Worm (Caenorhabditis elegans) whole organism, L4 larva: ENCODE results near the gene srbc-8.

Experiments used
- D1046.2 ChIP-seq: fragments of 200-800 bp; sonication (Bioruptor generic); IDR thresholded peaks from 2 replicates; pipeline ENCODE4 v1.3.6; 2022; ENCODE audit warnings: missing genetic modification characterization, missing compliant biosample characterization
- F44E2.7 ChIP-seq: fragments of 200-800 bp; sonication (Bioruptor generic); IDR thresholded peaks from 2 replicates; pipeline ENCODE4 v2.1.2; 2022; ENCODE audit warnings: missing genetic modification characterization, missing compliant biosample characterization
- T26A8.4 ChIP-seq: fragments of 200-800 bp; sonication (Bioruptor generic); IDR thresholded peaks from 2 replicates; pipeline ENCODE4 v1.3.6; 2022; ENCODE audit warnings: missing genetic modification characterization, missing compliant biosample characterization
- Y105C5A.15 ChIP-seq: fragments of 200-800 bp; sonication (Bioruptor generic); IDR thresholded peaks from 2 replicates; pipeline ENCODE4 v1.3.6; 2022; ENCODE audit warnings: missing genetic modification characterization, missing compliant biosample characterization
- Y48G9A.11 ChIP-seq: fragments of 200-800 bp; sonication (Bioruptor generic); IDR thresholded peaks from 2 replicates; pipeline ENCODE4 v1.3.6; 2022; ENCODE audit warnings: missing genetic modification reagents, missing genetic modification characterization, missing compliant biosample characterization
- Y75B8A.6 ChIP-seq: fragments of 200-800 bp; sonication (Bioruptor generic); IDR thresholded peaks from 2 replicates; pipeline ENCODE4 v1.3.6; 2022; ENCODE audit warnings: missing genetic modification reagents, missing genetic modification characterization, missing compliant biosample characterization
- ZK337.2 ChIP-seq: fragments of 200-800 bp; sonication (Bioruptor generic); IDR thresholded peaks from 2 replicates; pipeline ENCODE4 v1.3.6; 2022; ENCODE audit warnings: missing genetic modification reagents, missing genetic modification characterization, missing compliant biosample characterization
- ZK546.5 ChIP-seq, 2 experiments: sonication (generic microtip); optimal IDR thresholded peaks; 2 replicates each; lab custom pipeline; 2017; ENCODE audit warnings: missing biosample characterization in 2 of 2, missing genetic modification characterization in 2 of 2
- aha-1 ChIP-seq: fragments of 150-350 bp; peaks from one replicate; lab custom pipeline; 2014; ENCODE audit warnings: missing biosample characterization, missing genetic modification characterization
- aly-2 ChIP-seq: sonication (generic microtip); optimal IDR thresholded peaks from 2 replicates; lab custom pipeline; 2018; ENCODE audit warnings: missing biosample characterization, missing genetic modification characterization
- ceh-20 ChIP-seq: fragments of 200-800 bp; sonication (Bioruptor generic); IDR thresholded peaks from 2 replicates; pipeline ENCODE4 v1.3.6; 2022; ENCODE audit warnings: missing genetic modification reagents, missing genetic modification characterization, missing compliant biosample characterization
- ceh-28 ChIP-seq: fragments of 150-350 bp; optimal IDR thresholded peaks from 2 replicates; lab custom pipeline; 2014; ENCODE audit warnings: missing biosample characterization, missing genetic modification reagents, missing genetic modification characterization
- ceh-32 ChIP-seq: sonication (generic microtip); optimal IDR thresholded peaks from 2 replicates; lab custom pipeline; 2016; ENCODE audit warnings: mild to moderate bottlenecking, missing genetic modification characterization, missing compliant biosample characterization; ENCODE audit not compliant: poor library complexity
- ceh-82 ChIP-seq: sonication (generic microtip); optimal IDR thresholded peaks from 2 replicates; lab custom pipeline; 2017; ENCODE audit warnings: missing biosample characterization, missing genetic modification characterization
- ces-1 ChIP-seq: fragments of 150-350 bp; sonication (generic microtip); optimal IDR thresholded peaks from 4 replicates; lab custom pipeline; 2014; ENCODE audit warnings: missing biosample characterization, missing genetic modification reagents, missing genetic modification characterization
- ctbp-1 ChIP-seq: fragments of 200-800 bp; sonication (Bioruptor generic); IDR thresholded peaks from 2 replicates; pipeline ENCODE4 v1.3.6; 2022; ENCODE audit warnings: missing genetic modification reagents, missing genetic modification characterization, missing compliant biosample characterization
- daf-16 ChIP-seq, 3 experiments: sonication (generic microtip); optimal IDR thresholded peaks; 2 replicates each; lab custom pipeline; 2016 to 2017; ENCODE audit warnings: missing genetic modification characterization in 3 of 3, missing genetic modification reagents in 3 of 3, mild to moderate bottlenecking in 2 of 3, missing compliant biosample characterization in 2 of 3, missing biosample characterization in 1 of 3, moderate library complexity in 1 of 3
- daf-19 ChIP-seq: fragments of 200-800 bp; sonication (Bioruptor generic); conservative IDR thresholded peaks from 2 replicates; pipeline ENCODE4 v1.3.6; 2022; ENCODE audit warnings: missing genetic modification characterization, missing compliant biosample characterization
- daf-8 ChIP-seq: fragments of 200-800 bp; sonication (Bioruptor generic); IDR thresholded peaks from 2 replicates; pipeline ENCODE4 v1.3.6; 2022; ENCODE audit warnings: missing genetic modification characterization, missing compliant biosample characterization
- dmd-6 ChIP-seq: fragments of 200-800 bp; sonication (Bioruptor generic); IDR thresholded peaks from 2 replicates; pipeline ENCODE4 v1.3.6; 2022; ENCODE audit warnings: missing genetic modification reagents, missing genetic modification characterization, missing compliant biosample characterization
- dmd-9 ChIP-seq: fragments of 200-800 bp; sonication (Bioruptor generic); IDR thresholded peaks from 2 replicates; pipeline ENCODE4 v1.3.6; 2022; ENCODE audit warnings: missing genetic modification reagents, missing genetic modification characterization, missing compliant biosample characterization
- fos-1 ChIP-seq: fragments of 150-350 bp; optimal IDR thresholded peaks from 2 replicates; lab custom pipeline; 2014; ENCODE audit warnings: missing biosample characterization, missing genetic modification characterization
- hlh-11 ChIP-seq: fragments of 200-800 bp; sonication (Bioruptor generic); optimal IDR thresholded peaks from 2 replicates; lab custom pipeline; 2018; ENCODE audit warnings: mild to moderate bottlenecking, missing genetic modification characterization, missing compliant biosample characterization
- hlh-30 ChIP-seq: sonication (generic microtip); optimal IDR thresholded peaks from 2 replicates; lab custom pipeline; 2017; ENCODE audit warnings: antibody characterized with exemption, mild to moderate bottlenecking, missing genetic modification characterization, missing compliant biosample characterization; ENCODE audit not compliant: insufficient read depth
- jun-1 ChIP-seq: fragments of 150-350 bp; optimal IDR thresholded peaks from 2 replicates; lab custom pipeline; 2014; ENCODE audit warnings: missing biosample characterization, missing genetic modification reagents, missing genetic modification characterization
- lim-7 ChIP-seq: fragments of 200-800 bp; sonication (Bioruptor generic); IDR thresholded peaks from 2 replicates; pipeline ENCODE4 v1.3.6; 2022; ENCODE audit warnings: missing genetic modification characterization, missing compliant biosample characterization
- lin-13 ChIP-seq: fragments of 150-350 bp; optimal IDR thresholded peaks from 2 replicates; lab custom pipeline; 2014; ENCODE audit warnings: missing biosample characterization, missing genetic modification reagents, missing genetic modification characterization
- lin-15B ChIP-seq: fragments of 150-350 bp; sonication (generic microtip); optimal IDR thresholded peaks from 3 replicates; lab custom pipeline; 2014; ENCODE audit warnings: missing biosample characterization, missing genetic modification characterization
- lin-38 ChIP-seq: fragments of 200-800 bp; sonication (Bioruptor generic); IDR thresholded peaks from 2 replicates; pipeline ENCODE4 v1.3.6; 2022; ENCODE audit warnings: missing genetic modification reagents, missing genetic modification characterization, missing compliant biosample characterization
- lin-39 ChIP-seq: fragments of 150-350 bp; optimal IDR thresholded peaks from 2 replicates; lab custom pipeline; 2014; ENCODE audit warnings: missing biosample characterization, missing genetic modification reagents, missing genetic modification characterization
- lsy-2 ChIP-seq, 2 experiments: fragments of 150-350 bp in 1 of 2; sonication (generic microtip) in 1 of 2; optimal IDR thresholded peaks; 2 replicates each; lab custom pipeline; 2014 to 2017; ENCODE audit warnings: missing biosample characterization in 2 of 2, missing genetic modification characterization in 2 of 2
- madf-5 ChIP-seq, 2 experiments: fragments of 200-800 bp; sonication (Bioruptor generic); IDR thresholded peaks; 2 replicates each; pipeline ENCODE4 v1.3.6; 2022; ENCODE audit warnings: missing compliant biosample characterization in 2 of 2, missing genetic modification characterization in 2 of 2
- mdt-29 ChIP-seq: fragments of 200-800 bp; sonication (Bioruptor generic); IDR thresholded peaks from 2 replicates; pipeline ENCODE4 v1.3.6; 2022; ENCODE audit warnings: missing genetic modification reagents, missing genetic modification characterization, missing compliant biosample characterization
- mep-1 ChIP-seq: fragments of 150-350 bp; sonication (generic microtip); optimal IDR thresholded peaks from 3 replicates; lab custom pipeline; 2014; ENCODE audit warnings: missing biosample characterization, missing genetic modification characterization
- mxl-2 ChIP-seq: fragments of 200-800 bp; sonication (Bioruptor generic); conservative IDR thresholded peaks from 2 replicates; pipeline ENCODE4 v1.3.6; 2022; ENCODE audit warnings: missing genetic modification reagents, missing genetic modification characterization, missing compliant biosample characterization
- mxl-3 ChIP-seq: fragments of 200-800 bp; sonication (Bioruptor generic); optimal IDR thresholded peaks from 2 replicates; lab custom pipeline; 2018; ENCODE audit warnings: mild to moderate bottlenecking, missing genetic modification characterization, missing compliant biosample characterization
- nhr-237 ChIP-seq: sonication (generic microtip); optimal IDR thresholded peaks from 2 replicates; lab custom pipeline; 2017; ENCODE audit warnings: missing biosample characterization, missing genetic modification characterization
- nhr-25 ChIP-seq: sonication (generic microtip); optimal IDR thresholded peaks from 2 replicates; lab custom pipeline; 2017; ENCODE audit warnings: missing genetic modification characterization, mild to moderate bottlenecking, missing compliant biosample characterization, antibody characterized with exemption, moderate library complexity, borderline replicate concordance; ENCODE audit not compliant: insufficient read depth
- nhr-41 ChIP-seq: fragments of 200-800 bp; sonication (Bioruptor generic); IDR thresholded peaks from 2 replicates; pipeline ENCODE4 v1.3.6; 2022; ENCODE audit warnings: missing genetic modification reagents, missing genetic modification characterization, missing compliant biosample characterization
- nhr-48 ChIP-seq: sonication (generic microtip); optimal IDR thresholded peaks from 2 replicates; lab custom pipeline; 2016; ENCODE audit warnings: mild to moderate bottlenecking, missing genetic modification characterization, missing compliant biosample characterization
- nhr-77 ChIP-seq: fragments of 150-350 bp; optimal IDR thresholded peaks from 2 replicates; lab custom pipeline; 2014; ENCODE audit warnings: missing biosample characterization, missing genetic modification characterization
- php-3 ChIP-seq: fragments of 200-800 bp; sonication (Bioruptor generic); IDR thresholded peaks from 2 replicates; pipeline ENCODE4 v1.3.6; 2022; ENCODE audit warnings: missing genetic modification reagents, missing genetic modification characterization, missing compliant biosample characterization
- pqm-1 ChIP-seq: sonication (generic microtip); optimal IDR thresholded peaks from 2 replicates; lab custom pipeline; 2017; ENCODE audit warnings: missing biosample characterization, missing genetic modification characterization
- sdz-12 ChIP-seq: fragments of 200-800 bp; sonication (Bioruptor generic); optimal IDR thresholded peaks from 2 replicates; lab custom pipeline; 2018; ENCODE audit warnings: mild to moderate bottlenecking, missing genetic modification characterization, missing compliant biosample characterization
- set-16 ChIP-seq: fragments of 200-800 bp; sonication (Bioruptor generic); IDR thresholded peaks from 2 replicates; pipeline ENCODE4 v1.3.6; 2022; ENCODE audit warnings: missing genetic modification reagents, missing genetic modification characterization, missing compliant biosample characterization
- snpc-4 ChIP-seq: fragments of 150-350 bp; optimal IDR thresholded peaks from 2 replicates; lab custom pipeline; 2014; ENCODE audit warnings: missing biosample characterization, missing genetic modification characterization
- tag-97 ChIP-seq: fragments of 200-800 bp; sonication (Bioruptor generic); IDR thresholded peaks from 2 replicates; pipeline ENCODE4 v1.3.6; 2022; ENCODE audit warnings: missing genetic modification characterization, missing compliant biosample characterization
- tra-1 ChIP-seq: fragments of 200-800 bp; sonication (Bioruptor generic); IDR thresholded peaks from 2 replicates; pipeline ENCODE4 v1.3.6; 2022; ENCODE audit warnings: missing genetic modification reagents, missing genetic modification characterization, missing compliant biosample characterization
- unc-130 ChIP-seq: sonication (generic microtip); optimal IDR thresholded peaks from 2 replicates; lab custom pipeline; 2016; ENCODE audit warnings: missing genetic modification reagents, missing genetic modification characterization, missing compliant biosample characterization
- zag-1 ChIP-seq: fragments of 150-350 bp; optimal IDR thresholded peaks from 2 replicates; lab custom pipeline; 2014; ENCODE audit warnings: missing biosample characterization, missing genetic modification characterization
- zfp-2 ChIP-seq: sonication (generic microtip); optimal IDR thresholded peaks from 2 replicates; lab custom pipeline; 2016; ENCODE audit warnings: mild to moderate bottlenecking, missing genetic modification characterization, missing compliant biosample characterization
- ztf-11 ChIP-seq: fragments of 150-350 bp; optimal IDR thresholded peaks from 2 replicates; lab custom pipeline; 2014; ENCODE audit warnings: missing biosample characterization, missing genetic modification characterization

srbc-8 gene

DNA sequence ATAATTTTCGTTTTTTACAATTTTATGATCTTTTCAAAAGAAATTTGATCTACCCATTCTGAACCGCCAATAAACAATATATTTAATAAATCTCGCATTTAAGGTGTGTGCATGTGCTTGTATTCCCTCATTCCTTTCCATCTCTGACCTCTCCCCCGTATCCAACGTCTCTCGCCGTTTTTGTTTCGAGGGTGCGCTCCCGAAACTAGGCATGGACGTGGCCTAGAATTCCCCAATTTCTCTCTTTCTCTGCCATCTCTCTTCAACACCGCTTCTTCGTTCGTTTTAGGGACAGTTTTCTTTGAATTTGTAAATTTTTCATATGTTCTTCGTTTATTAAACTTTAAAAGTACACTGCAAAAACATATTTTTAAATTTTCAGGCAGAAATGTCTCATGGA, 19.4 kb downstream of the srbc-8 start, which contains the start of gene F25E5.1 (continued):
- TF ChIP-seq ZK337.2 (GFP tag; lab: Robert Waterston, UW) (0 out of 2 replicates have a peak, but pooled peaks have one; percentile 10), madf-5 (GFP tag; IDR thresholded peaks at IDR 0.05; lab: Robert Waterston, UW) (no peak), lin-13 (GFP tag; lab: Kevin White, UChicago) (no peak), nhr-25 (no peak), pqm-1 (tag; lab: Kevin White, UChicago) (peak; percentile 48), aly-2 (tag; lab: Kevin White, UChicago) (no peak), mep-1 (tag; lab: Kevin White, UChicago) (no peak), hlh-11 (tag; lab: Kevin White, UChicago) (no peak), set-16 (no peak), lin-39 (no peak), daf-19 (no peak), lim-7 (GFP tag; lab: Robert Waterston, UW) (no peak), D1046.2 (GFP tag; lab: Robert Waterston, UW) (no peak), dmd-9 (GFP tag; lab: Robert Waterston, UW) (peak; percentile 75; the same call in 1 of the 2 replicates), ctbp-1 (GFP tag; lab: Robert Waterston, UW) (no peak), sdz-12 (GFP tag; lab: Kevin White, UChicago) (no peak), lin-38 (GFP tag; lab: Robert Waterston, UW) (no peak), nhr-237 (tag; lab: Kevin White, UChicago) (no peak), tra-1 (GFP tag; lab: Robert Waterston, UW) (no peak), tag-97 (no peak), php-3 (GFP tag; lab: Robert Waterston, UW) (no peak), zag-1 (no peak), Y48G9A.11 (GFP tag; lab: Robert Waterston, UW) (no peak), mxl-2 (GFP tag; lab: Robert Waterston, UW) (no peak), mdt-29 (GFP tag; lab: Robert Waterston, UW) (no peak), ces-1 (GFP tag; lab: Kevin White, UChicago) (no peak), dmd-6 (GFP tag; lab: Robert Waterston, UW) (no peak), snpc-4 (tag; lab: Kevin White, UChicago) (no peak), Y105C5A.15 (GFP tag; lab: Robert Waterston, UW) (no peak), ceh-28 (tag; lab: Kevin White, UChicago) (no peak), jun-1 (tag; lab: Kevin White, UChicago) (no peak), F44E2.7 (GFP tag; lab: Robert Waterston, UW) (no peak), mxl-3 (GFP tag; lab: Kevin White, UChicago) (no peak), nhr-41 (no peak), zfp-2 (no peak), unc-130 (GFP tag; lab: Kevin White, UChicago) (peak; percentile 52), daf-8 (GFP tag; lab: Robert Waterston, UW) (no peak), Y75B8A.6 (no peak), nhr-77 (tag; lab: Kevin White, UChicago) (no peak), nhr-48 (tag; lab: Kevin White, UChicago) (no peak), lsy-2 (tag; optimal IDR thresholded peaks at IDR 0.05; lab: Kevin White, UChicago) (no peak), hlh-30 (tag; lab: Kevin White, UChicago) (peak; percentile 63), aha-1 (tag; lab: Kevin White, UChicago) (no peak), ztf-11 (tag; lab: Kevin White, UChicago) (no peak), lin-15B (tag; lab: Kevin White, UChicago) (no peak), ZK546.5 (tag; optimal IDR thresholded peaks at IDR 0.05; lab: Kevin White, UChicago) (no peak), fos-1 (no peak), ceh-20 (GFP tag; lab: Robert Waterston, UW) (no peak), ceh-82 (tag; lab: Kevin White, UChicago) (no peak), T26A8.4 (GFP tag; lab: Robert Waterston, UW) (no peak), daf-16 (GFP tag; optimal IDR thresholded peaks at IDR 0.05; lab: Kevin White, UChicago) (no peak), daf-16 (tag; optimal IDR thresholded peaks at IDR 0.05; lab: Kevin White, UChicago) (no peak), ceh-32 (tag; lab: Kevin White, UChicago) (no peak)
